Fruit fly (Drosophila melanogaster) whole organism, embryonic: Measurements from ENCODE around the gene gry.

ENCODE experiments used
- CG12299 ChIP-seq: fragments of 200-800 bp; sonication (Bioruptor generic); optimal IDR thresholded peaks from 2 replicates; lab custom pipeline; 2018; ENCODE audit warnings: missing biosample characterization, mild to moderate bottlenecking, missing genetic modification characterization
- CG17359 ChIP-seq: fragments of 200-800 bp; sonication (Bioruptor generic); optimal IDR thresholded peaks from 3 replicates; lab custom pipeline; 2018; ENCODE audit warnings: missing biosample characterization, mild to moderate bottlenecking, missing genetic modification characterization, moderate library complexity
- CG34376 ChIP-seq: fragments of 200-800 bp; sonication (Bioruptor generic); optimal IDR thresholded peaks from 2 replicates; lab custom pipeline; 2018; ENCODE audit warnings: missing biosample characterization, mild to moderate bottlenecking, missing genetic modification characterization
- CG43689 ChIP-seq: fragments of 200-800 bp; sonication (Bioruptor generic); IDR thresholded peaks from 2 replicates; pipeline ENCODE4 v1.3.6; 2022; ENCODE audit warnings: missing biosample characterization, missing genetic modification characterization
- CG7372 ChIP-seq: fragments of 200-800 bp; sonication (Bioruptor generic); IDR thresholded peaks from 2 replicates; pipeline ENCODE4 v1.3.6; 2022; ENCODE audit warnings: missing biosample characterization, missing genetic modification characterization
- CG7963 ChIP-seq: fragments of 200-800 bp; sonication (Bioruptor generic); IDR thresholded peaks from 3 replicates; pipeline ENCODE4 v1.3.6; 2022; ENCODE audit warnings: missing biosample characterization, missing genetic modification characterization; ENCODE audit not compliant: partially characterized antibody
- CTCF ChIP-seq: fragments of 200-800 bp; sonication (Bioruptor generic); optimal IDR thresholded peaks from 2 replicates; lab custom pipeline; 2017; ENCODE audit warnings: missing biosample characterization, mild to moderate bottlenecking, missing genetic modification characterization, moderate library complexity
- Dfd ChIP-seq, 2 experiments: fragments of >200 bp; optimal IDR thresholded peaks; 2 replicates each; lab custom pipeline; 2017; ENCODE audit warnings: missing biosample characterization in 2 of 2, missing genetic modification characterization in 2 of 2
- MBD-R2 ChIP-seq: fragments of 200-800 bp; sonication (Bioruptor generic); IDR thresholded peaks from 2 replicates; pipeline ENCODE4 v1.3.6; 2022; ENCODE audit warnings: missing biosample characterization, missing genetic modification characterization
- Mad ChIP-seq: fragments of 200-800 bp; sonication (Bioruptor generic); optimal IDR thresholded peaks from 2 replicates; lab custom pipeline; 2016; ENCODE audit warnings: missing biosample characterization, missing genetic modification characterization
- fd3F ChIP-seq: fragments of 200-800 bp; sonication (Bioruptor generic); optimal IDR thresholded peaks from 2 replicates; lab custom pipeline; 2018; ENCODE audit warnings: missing biosample characterization, mild to moderate bottlenecking, missing genetic modification characterization, moderate library complexity
- ftz-f1 ChIP-seq: fragments of 200-800 bp; sonication (Bioruptor generic); optimal IDR thresholded peaks from 2 replicates; lab custom pipeline; 2016; ENCODE audit warnings: missing biosample characterization, missing genetic modification characterization
- row ChIP-seq: fragments of 200-800 bp; sonication (Bioruptor generic); IDR thresholded peaks from 3 replicates; pipeline ENCODE4 v1.3.6; 2022; ENCODE audit warnings: missing biosample characterization, missing genetic modification characterization
- usp ChIP-seq: fragments of >200 bp; optimal IDR thresholded peaks from 2 replicates; lab custom pipeline; 2017; ENCODE audit warnings: missing biosample characterization, missing genetic modification characterization

DNA sequence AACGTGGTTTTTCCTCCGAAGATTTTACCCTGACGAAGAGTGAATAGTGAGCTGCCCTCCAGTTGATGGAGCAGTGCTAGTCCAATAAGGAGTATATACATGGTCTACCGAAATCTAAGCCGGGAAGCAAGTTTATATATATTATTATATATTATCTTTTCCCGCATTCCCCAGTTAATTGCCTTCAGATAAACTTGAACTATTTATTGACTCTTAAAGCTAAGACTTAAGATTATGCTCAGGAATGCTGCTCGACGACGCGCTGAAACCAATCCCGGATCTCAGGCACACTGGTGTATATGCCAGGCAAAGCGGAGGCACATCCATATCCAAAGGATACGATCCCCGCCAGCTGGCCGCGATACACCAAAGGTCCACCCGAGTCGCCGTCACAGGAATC lies 6.5 kb downstream of the gry start, which contains the start of gene CG32277:
- TF ChIP-seq CG7372 (no peak), CG7963 (GFP tag; lab: Robert Waterston, UW) (no peak), CG34376 (GFP tag; lab: Kevin White, UChicago) (no peak), Mad (GFP tag; lab: Kevin White, UChicago) (no peak), Dfd (GFP tag; optimal IDR thresholded peaks at IDR 0.05; lab: Kevin White, UChicago) (no peak), row (GFP tag; lab: Robert Waterston, UW) (no peak), CG17359 (no peak), MBD-R2 (no peak), fd3F (GFP tag; lab: Kevin White, UChicago) (no peak), CG12299 (tag; lab: Kevin White, UChicago) (no peak), usp (GFP tag; lab: Kevin White, UChicago) (no peak), CTCF (GFP tag; lab: Kevin White, UChicago) (no peak), CG43689 (GFP tag; lab: Robert Waterston, UW) (no peak), ftz-f1 (GFP tag; lab: Kevin White, UChicago) (no peak)
